Worm (Caenorhabditis elegans) whole organism, L3 larva: ENCODE measurements around the gene mps-4.

Experiments used
- egl-5 ChIP-seq: fragments of 150-350 bp; optimal IDR thresholded peaks from 2 replicates; lab custom pipeline; 2017; ENCODE audit warnings: missing biosample characterization, missing genetic modification reagents, missing genetic modification characterization, inconsistent platforms
- hmg-11 ChIP-seq: sonication (generic microtip); optimal IDR thresholded peaks from 2 replicates; lab custom pipeline; 2016; ENCODE audit warnings: missing genetic modification characterization, missing compliant biosample characterization
- lin-15B ChIP-seq: fragments of 150-350 bp; optimal IDR thresholded peaks from 2 replicates; lab custom pipeline; 2014; ENCODE audit warnings: missing biosample characterization, missing genetic modification characterization
- nfya-1 ChIP-seq: sonication (generic microtip); optimal IDR thresholded peaks from 2 replicates; lab custom pipeline; 2017; ENCODE audit warnings: missing genetic modification characterization, mild to moderate bottlenecking, missing compliant biosample characterization, antibody characterized with exemption, moderate library complexity; ENCODE audit not compliant: insufficient read depth
- nhr-76 ChIP-seq: fragments of 150-350 bp; sonication (generic microtip); optimal IDR thresholded peaks from 5 replicates; lab custom pipeline; 2014; ENCODE audit warnings: missing biosample characterization, missing genetic modification characterization
- pha-4 ChIP-seq: fragments of 150-350 bp; optimal IDR thresholded peaks from 2 replicates; lab custom pipeline; 2014; ENCODE audit warnings: missing biosample characterization, missing genetic modification reagents, missing genetic modification characterization

Gene mps-4

DNA sequence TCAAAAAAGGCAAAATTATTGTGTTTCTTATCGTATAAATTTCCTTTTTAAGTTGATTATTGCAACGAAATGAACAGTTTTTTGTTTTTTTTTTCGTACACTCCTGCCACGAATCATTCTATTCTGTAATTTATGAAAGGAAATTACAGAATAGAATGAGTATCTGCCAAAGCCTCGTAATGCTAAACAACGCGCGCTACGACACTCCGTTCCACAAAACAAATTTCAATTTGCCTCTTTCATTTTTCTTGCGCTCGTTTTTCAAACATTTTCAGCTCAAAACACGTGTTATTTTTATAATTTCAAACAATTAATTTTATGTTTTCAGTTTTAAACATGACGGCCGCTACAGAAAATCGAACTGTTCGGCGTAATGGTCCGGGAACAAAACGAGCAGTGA is 46.8 kb downstream of the mps-4 start, which contains the start of gene mob-4:
mob-4 (plus strand) TSS at position 329 of the 400 bp plus-strand sequence.
- TF ChIP-seq egl-5 (peak; percentile 1), pha-4 (tag; lab: Kevin White, UChicago) (peak; percentile 22), hmg-11 (peak; percentile 41), nfya-1 (tag; lab: Kevin White, UChicago) (peak; percentile 11), nhr-76 (no peak), lin-15B (tag; lab: Kevin White, UChicago) (peak; percentile 57)
